Worm (Caenorhabditis elegans): ENCODE results near the gene msp-51.

- TF ChIP-seq flt-1 (GFP tag; IDR thresholded peaks at IDR 0.05) = no peak; the same call in 1 of the 2 replicates
- TF ChIP-seq cog-1 (tag; optimal IDR thresholded peaks at IDR 0.05) = no peak
- no peak for TF ChIP-seq tab-1 (GFP tag; IDR thresholded peaks at IDR 0.05)
Measured at ce11 chrIV:5334518-5334917, 39.4 kb upstream of the msp-51 start.

Measured in whole organism, midembryonic.